Worm (Caenorhabditis elegans) whole organism, late embryonic: ENCODE data around the gene R160.2.
"Not testable (repeated sequence)": the region's sequence is repeated elsewhere in the genome, so short reads cannot be mapped to it uniquely, and the experiment has no call there.

Experiments
- C08G9.2 ChIP-seq: sonication (generic microtip); optimal IDR thresholded peaks from 2 replicates; lab custom pipeline; 2016; ENCODE audit warnings: mild to moderate bottlenecking, missing genetic modification characterization, moderate library complexity, missing compliant biosample characterization
- K09A11.1 ChIP-seq: sonication (generic microtip); optimal IDR thresholded peaks from 2 replicates; lab custom pipeline; 2017; ENCODE audit warnings: antibody characterized with exemption, mild to moderate bottlenecking, missing genetic modification characterization, missing compliant biosample characterization; ENCODE audit not compliant: insufficient read depth
- ceh-24 ChIP-seq: sonication (generic microtip); optimal IDR thresholded peaks from 2 replicates; lab custom pipeline; 2016; ENCODE audit warnings: mild to moderate bottlenecking, missing genetic modification characterization, missing compliant biosample characterization
- ceh-34 ChIP-seq: sonication (generic microtip); optimal IDR thresholded peaks from 2 replicates; lab custom pipeline; 2016; ENCODE audit warnings: mild to moderate bottlenecking, missing genetic modification characterization, missing compliant biosample characterization
- che-1 ChIP-seq: sonication (generic microtip); optimal IDR thresholded peaks from 2 replicates; lab custom pipeline; 2016; ENCODE audit warnings: mild to moderate bottlenecking, missing genetic modification characterization, missing compliant biosample characterization
- elt-2 ChIP-seq: sonication (generic microtip); optimal IDR thresholded peaks from 2 replicates; lab custom pipeline; 2016; ENCODE audit warnings: missing genetic modification reagents, missing genetic modification characterization, missing compliant biosample characterization
- elt-4 ChIP-seq: sonication (generic microtip); optimal IDR thresholded peaks from 2 replicates; lab custom pipeline; 2016; ENCODE audit warnings: missing genetic modification characterization, missing compliant biosample characterization
- ets-4 ChIP-seq: sonication (generic microtip); optimal IDR thresholded peaks from 2 replicates; lab custom pipeline; 2016; ENCODE audit warnings: missing genetic modification characterization, missing compliant biosample characterization
- fax-1 ChIP-seq: sonication (generic microtip); optimal IDR thresholded peaks from 2 replicates; lab custom pipeline; 2016; ENCODE audit warnings: missing genotype, missing genetic modification characterization, missing compliant biosample characterization
- nhr-11 ChIP-seq: fragments of 150-350 bp; optimal IDR thresholded peaks from 2 replicates; lab custom pipeline; 2014; ENCODE audit warnings: missing biosample characterization, missing genetic modification characterization
- odd-2 ChIP-seq: sonication (generic microtip); optimal IDR thresholded peaks from 2 replicates; lab custom pipeline; 2017; ENCODE audit warnings: antibody characterized with exemption, mild to moderate bottlenecking, missing genetic modification characterization, missing compliant biosample characterization
- pqm-1 ChIP-seq: sonication (generic microtip); optimal IDR thresholded peaks from 2 replicates; lab custom pipeline; 2016; ENCODE audit warnings: missing genetic modification characterization, missing compliant biosample characterization
- sox-2 ChIP-seq: fragments of 200-800 bp; sonication (Bioruptor generic); IDR thresholded peaks from 2 replicates; pipeline ENCODE4 v1.3.6; 2022; ENCODE audit warnings: missing genetic modification reagents, missing genetic modification characterization, missing compliant biosample characterization
- tbx-7 ChIP-seq: sonication (generic microtip); optimal IDR thresholded peaks from 2 replicates; lab custom pipeline; 2016; ENCODE audit warnings: missing genotype, missing genetic modification characterization, missing compliant biosample characterization
- unc-42 ChIP-seq: sonication (generic microtip); optimal IDR thresholded peaks from 2 replicates; lab custom pipeline; 2016; ENCODE audit warnings: missing genotype, missing genetic modification characterization, missing compliant biosample characterization
- unc-55 ChIP-seq: sonication (generic microtip); optimal IDR thresholded peaks from 2 replicates; lab custom pipeline; 2017; ENCODE audit warnings: missing biosample characterization, missing genetic modification reagents, missing genetic modification characterization

The R160.2 gene

DNA sequence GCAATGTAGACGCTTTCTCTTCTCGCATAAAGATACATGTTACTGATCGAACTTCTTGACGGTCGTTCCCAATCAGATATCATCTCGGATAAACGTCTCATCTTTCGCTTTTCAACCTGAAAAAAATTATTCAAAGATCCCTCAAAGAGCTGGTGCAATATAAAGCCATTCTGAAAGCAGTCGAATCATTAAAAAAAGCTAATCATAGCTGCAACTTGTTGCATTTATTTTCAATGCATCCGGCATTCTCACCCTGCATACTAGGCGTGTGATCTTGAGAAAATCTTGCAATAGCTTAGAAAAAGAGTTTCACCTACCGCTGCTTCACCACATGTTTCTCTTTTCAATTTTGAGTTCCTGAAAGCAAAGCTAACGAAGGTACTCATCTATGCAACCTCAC is 44.4 kb downstream of the R160.2 start, which contains the start of gene C24A8.6:
C24A8.6 (minus strand) TSS at position 101 of the 400 bp plus-strand sequence.
- TF ChIP-seq sox-2 (GFP tag; lab: Robert Waterston, UW); ceh-24; ceh-34: not testable (repeated sequence)

DNA sequence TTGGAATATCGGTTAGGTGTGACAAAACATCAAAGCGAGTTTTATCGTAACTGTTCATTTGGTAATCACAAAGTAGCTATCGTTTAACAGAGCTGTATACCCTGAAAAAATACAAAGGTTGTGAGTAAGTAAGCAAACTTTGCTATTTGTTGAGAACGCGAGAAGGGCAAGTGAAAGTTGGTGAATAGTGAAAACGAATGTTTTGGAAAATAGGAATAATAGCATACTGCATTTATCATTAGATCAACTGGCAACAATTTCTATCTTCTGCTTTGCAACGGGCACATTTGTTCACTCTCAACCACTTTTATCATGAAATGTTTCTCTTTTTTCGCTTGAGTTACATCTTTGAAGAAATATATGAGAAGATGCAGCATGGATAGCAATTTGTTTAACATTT is 47.9 kb downstream of the R160.2 start, which contains the start of gene C24A8.5:
C24A8.5 (minus strand) TSS at position 101 of the 400 bp plus-strand sequence.
- TF ChIP-seq elt-2 (tag; lab: Kevin White, UChicago) (no peak), K09A11.1 (tag; lab: Kevin White, UChicago) (no peak), odd-2 (tag; lab: Kevin White, UChicago) (no peak), fax-1 (no peak), tbx-7 (tag; lab: Kevin White, UChicago) (no peak), unc-42 (no peak), C08G9.2 (no peak), ets-4 (no peak), unc-55 (no peak), che-1 (tag; lab: Kevin White, UChicago) (no peak), elt-4 (tag; lab: Kevin White, UChicago) (no peak), nhr-11 (no peak), pqm-1 (tag; lab: Kevin White, UChicago) (no peak)
